Fruit fly (Drosophila melanogaster) S2 (cell line): ENCODE measurements around the gene Tmhs.

Experiments used
- CG8478 ChIP-seq: fragments of >200 bp; optimal IDR thresholded peaks from 2 replicates; lab custom pipeline; 2018
- CTCF ChIP-seq, 2 experiments: fragments of >200 bp; optimal IDR thresholded peaks; 2 replicates each; lab custom pipeline; 2018

- TF ChIP-seq CG8478 (lab: Kevin White, UChicago) (no peak), CTCF (optimal IDR thresholded peaks at IDR 0.05; lab: Kevin White, UChicago) (no peak)
Measured at dm6 chr3L:1906208-1906607, 20.8 kb downstream of the Tmhs start.
